Worm (Caenorhabditis elegans): Measurements from ENCODE around the gene C08F8.2.
"Not testable (repeated sequence)": the region's sequence is repeated elsewhere in the genome, so short reads cannot be mapped to it uniquely, and the experiment has no call there.

The C08F8.2 gene

DNA sequence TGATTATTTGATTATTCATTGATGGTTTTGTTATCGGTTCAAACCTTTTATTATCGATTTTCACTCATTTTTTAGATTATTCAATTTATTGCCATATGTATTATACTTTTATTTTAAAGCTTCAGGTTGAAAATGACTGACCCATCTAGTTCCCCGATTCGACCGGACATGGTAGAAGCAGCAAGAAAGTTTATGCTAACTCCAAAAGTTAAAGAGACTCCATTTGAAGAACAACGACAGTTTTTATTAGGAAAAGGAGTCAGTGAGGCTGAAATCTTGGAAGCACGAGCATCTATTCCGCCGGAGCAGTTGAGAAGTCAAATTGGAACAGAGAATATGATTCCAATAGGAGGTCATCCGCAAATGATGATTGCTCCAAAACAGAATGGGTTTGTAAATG is 32.2 kb downstream of the C08F8.2 start, which contains the start of gene prx-14:
TSS of gene prx-14 (plus strand) at position 120 of the 400 bp plus-strand sequence.
- TF ChIP-seq ekl-4 (GFP tag; IDR thresholded peaks at IDR 0.05) (0 out of 2 replicates have a peak, but pooled peaks have one; percentile 7), Y53G8AR.9 (GFP tag; conservative IDR thresholded peaks at IDR 0.05) (peak; percentile 60), hrde-1 (tag; optimal IDR thresholded peaks at IDR 0.05; ENCODE audit: borderline replicate concordance) (no peak), repo-1 (tag; optimal IDR thresholded peaks at IDR 0.05) (peak; percentile 52), C17E4.6 (GFP tag; IDR thresholded peaks at IDR 0.05) (0 out of 2 replicates have a peak, but pooled peaks have one; percentile 42), Y56A3A.18 (GFP tag; IDR thresholded peaks at IDR 0.05) (0 out of 2 replicates have a peak, but pooled peaks have one; percentile 31), B0336.3 (GFP tag; IDR thresholded peaks at IDR 0.05) (peak; percentile 67), ceh-79 (tag; optimal IDR thresholded peaks at IDR 0.05) (no peak), gei-17 (GFP tag; optimal IDR thresholded peaks at IDR 0.05) (peak; percentile 2), dpff-1 (tag; optimal IDR thresholded peaks at IDR 0.05) (no peak)

DNA sequence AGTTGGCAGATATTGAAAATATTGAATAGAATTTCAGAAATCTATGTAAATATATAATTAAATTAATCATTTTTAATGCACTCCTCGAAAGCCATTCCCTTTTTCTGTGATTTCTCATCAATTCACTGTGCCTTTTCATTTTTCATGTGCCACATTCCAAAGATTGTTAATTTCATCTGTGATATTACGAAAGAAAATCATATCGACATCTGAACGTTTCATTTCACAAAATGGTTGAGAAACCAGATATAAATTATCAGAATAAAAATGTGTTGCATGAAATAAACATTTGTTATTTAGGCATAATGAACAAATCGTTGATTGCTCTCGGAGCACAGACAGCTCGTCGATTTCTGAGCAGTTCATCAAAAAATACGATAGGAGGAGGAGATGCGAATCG is 33.2 kb downstream of the C08F8.2 start, which contains the start of gene nuaf-3:
TSS of gene nuaf-3 (plus strand) at position 301 of the 400 bp plus-strand sequence.
- TF ChIP-seq cebp-1 (GFP tag; IDR thresholded peaks at IDR 0.05) (no peak), cebp-1 (tag; optimal IDR thresholded peaks at IDR 0.05) (peak; percentile 0), fkh-3 (tag; optimal IDR thresholded peaks at IDR 0.05) (no peak)

DNA sequence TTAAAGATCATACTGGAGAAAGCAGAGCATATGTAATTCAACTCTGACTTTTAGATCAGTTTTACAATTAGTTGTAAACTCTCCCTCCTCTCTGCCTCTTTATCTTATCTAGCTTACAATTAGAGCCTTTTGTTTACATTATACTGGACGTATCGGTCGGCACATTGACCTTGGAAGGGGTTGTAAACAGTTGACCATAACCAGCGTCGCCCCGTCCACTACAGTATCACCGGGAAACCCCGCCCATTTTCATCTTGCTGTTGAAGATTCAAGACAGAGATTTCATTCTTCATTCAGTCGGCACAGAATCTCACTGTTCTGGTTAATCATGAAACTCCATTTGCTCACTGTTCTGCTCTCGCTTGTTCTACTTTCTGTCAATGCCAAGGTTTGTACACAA is 35.9 kb downstream of the C08F8.2 start, which contains the start of gene sdz-27:
TSS of gene sdz-27 (plus strand) at position 301 of the 400 bp plus-strand sequence.
- TF ChIP-seq mxl-1 (tag; optimal IDR thresholded peaks at IDR 0.05) (no peak), bed-2 (GFP tag; IDR thresholded peaks at IDR 0.05) (no peak), xnd-1 (tag; optimal IDR thresholded peaks at IDR 0.05) (no peak), rpc-1 (optimal IDR thresholded peaks at IDR 0.05) (no peak), rpc-1 (tag; optimal IDR thresholded peaks at IDR 0.05) (no peak), ztf-6 (GFP tag; IDR thresholded peaks at IDR 0.05) (no peak), tbx-9 (tag; optimal IDR thresholded peaks at IDR 0.05; ENCODE audit: borderline replicate concordance) (no peak), lin-35 (GFP tag; optimal IDR thresholded peaks at IDR 0.05) (no peak), fkh-3 (tag; optimal IDR thresholded peaks at IDR 0.05) (no peak)

DNA sequence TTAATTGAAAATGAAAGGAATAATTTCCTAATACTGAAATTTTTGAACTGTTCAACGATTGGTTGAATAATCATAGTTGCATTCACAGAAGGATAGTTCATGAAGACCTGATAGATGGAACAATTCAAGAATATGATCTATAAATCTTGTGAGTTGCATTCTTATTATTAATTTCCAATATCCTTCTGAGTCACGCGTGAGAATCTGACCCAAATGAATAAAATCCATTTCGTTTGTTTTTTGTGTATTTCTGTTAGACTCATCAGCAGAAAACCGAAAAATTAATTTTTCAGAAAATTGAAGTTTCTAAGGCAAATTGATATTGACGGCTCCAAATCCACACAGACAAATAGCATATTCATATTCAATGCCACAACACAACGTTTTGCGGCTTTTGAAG is 38.6 kb downstream of the C08F8.2 start, which contains the start of gene fbxb-79:
TSS of gene fbxb-79 (minus strand) at position 101 of the 400 bp plus-strand sequence.
- TF ChIP-seq ceh-91 (GFP tag; IDR thresholded peaks at IDR 0.05) (no peak), nfya-2 (GFP tag; IDR thresholded peaks at IDR 0.05) (no peak), K11D2.4 (GFP tag; IDR thresholded peaks at IDR 0.05) (no peak), pbrm-1 (GFP tag; IDR thresholded peaks at IDR 0.05) (no peak), K12H6.12 (tag; optimal IDR thresholded peaks at IDR 0.05) (no peak)

DNA sequence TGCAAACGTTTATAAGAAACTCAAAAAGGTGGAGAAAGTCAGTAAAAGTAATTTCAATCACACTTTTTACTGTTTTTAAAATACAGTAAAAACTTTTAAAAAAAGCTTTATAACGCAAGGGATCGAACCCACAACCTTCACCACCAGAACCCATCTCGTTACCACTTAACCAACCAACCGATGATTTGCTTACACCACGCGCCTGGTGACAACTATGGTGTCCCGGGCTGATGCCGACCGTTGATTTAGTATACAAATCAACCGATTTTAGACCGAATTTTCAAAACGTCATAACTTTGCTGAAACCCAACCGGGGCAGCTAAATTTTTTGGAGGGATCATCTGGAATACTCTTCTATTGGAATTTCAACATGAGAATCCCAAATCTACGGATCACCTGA is 46.1 kb downstream of the C08F8.2 start:
- TF ChIP-seq nhr-120 (GFP tag; IDR thresholded peaks at IDR 0.05) (0 out of 2 replicates have a peak, but pooled peaks have one; percentile 60), tbp1 (GFP tag; optimal IDR thresholded peaks at IDR 0.05) (peak; percentile 77), rpc-1 (tag; optimal IDR thresholded peaks at IDR 0.05) (peak; percentile 15), nfyb-1 (GFP tag; IDR thresholded peaks at IDR 0.05) (peak; percentile 70), Y95B8A.8 (GFP tag; IDR thresholded peaks at IDR 0.05) (0 out of 2 replicates have a peak, but pooled peaks have one; percentile 49), ceh-100 (GFP tag; IDR thresholded peaks at IDR 0.05) (peak; percentile 65; the same call in 1 of the 2 replicates), B0261.1 (tag; optimal IDR thresholded peaks at IDR 0.05) (peak; percentile 47), egl-44 (GFP tag; IDR thresholded peaks at IDR 0.05) (peak; percentile 55; the same call in 1 of the 2 replicates), lin-26 (GFP tag; IDR thresholded peaks at IDR 0.05) (peak; percentile 91), D2030.7 (GFP tag; IDR thresholded peaks at IDR 0.05) (peak; percentile 60), C17E4.6 (GFP tag; IDR thresholded peaks at IDR 0.05) (0 out of 2 replicates have a peak, but pooled peaks have one; percentile 23), hmg-1.2 (GFP tag; IDR thresholded peaks at IDR 0.05) (peak; percentile 55), ztf-25 (GFP tag; IDR thresholded peaks at IDR 0.05) (peak; percentile 82), hsf-1 (GFP tag; IDR thresholded peaks at IDR 0.05) (0 out of 2 replicates have a peak, but pooled peaks have one; percentile 58)
- not testable (repeated sequence) for TF ChIP-seq rpc-1 (optimal IDR thresholded peaks at IDR 0.05)
